Fruit fly (Drosophila melanogaster) whole organism, pupa: ENCODE data around the gene gish.

Experiments
- CG13204 ChIP-seq: fragments of 200-800 bp; sonication (Bioruptor generic); optimal IDR thresholded peaks from 2 replicates; lab custom pipeline; 2018; ENCODE audit warnings: missing biosample characterization, mild to moderate bottlenecking, missing genetic modification characterization, moderate library complexity
- CG14655 ChIP-seq: fragments of 200-800 bp; sonication (Bioruptor generic); optimal IDR thresholded peaks from 3 replicates; lab custom pipeline; 2017; ENCODE audit warnings: mild to moderate bottlenecking, missing biosample characterization, missing genetic modification reagents, missing genetic modification characterization
- Ets98B ChIP-seq: fragments of 200-800 bp; sonication (Bioruptor generic); IDR thresholded peaks from 2 replicates; pipeline ENCODE4 v1.3.6; 2022; ENCODE audit warnings: missing biosample characterization, missing genetic modification characterization

- TF ChIP-seq CG13204 (GFP tag; lab: Kevin White, UChicago), result no peak
- TF ChIP-seq Ets98B, result no peak
- no peak for TF ChIP-seq CG14655 (GFP tag; lab: Kevin White, UChicago)
Measured at dm6 chr3R:16287850-16288249, 15.6 kb downstream of the gish start.
